Worm (Caenorhabditis elegans) whole organism, L4 larva: ENCODE measurements around the gene ZK1098.12.

Experiments used
- Y5F2A.4 ChIP-seq: fragments of 200-800 bp; sonication (Bioruptor generic); optimal IDR thresholded peaks from 2 replicates; lab custom pipeline; 2018; ENCODE audit warnings: mild to moderate bottlenecking, missing genetic modification characterization, missing compliant biosample characterization
- ZK337.2 ChIP-seq: fragments of 200-800 bp; sonication (Bioruptor generic); IDR thresholded peaks from 2 replicates; pipeline ENCODE4 v1.3.6; 2022; ENCODE audit warnings: missing genetic modification reagents, missing genetic modification characterization, missing compliant biosample characterization
- dmd-8 ChIP-seq: fragments of 200-800 bp; sonication (Bioruptor generic); IDR thresholded peaks from 2 replicates; pipeline ENCODE4 v1.3.6; 2022; ENCODE audit warnings: missing genetic modification characterization, missing compliant biosample characterization
- fos-1 ChIP-seq: fragments of 150-350 bp; optimal IDR thresholded peaks from 2 replicates; lab custom pipeline; 2014; ENCODE audit warnings: missing biosample characterization, missing genetic modification characterization
- skn-1 ChIP-seq: fragments of 150-350 bp; optimal IDR thresholded peaks from 2 replicates; lab custom pipeline; 2014; ENCODE audit warnings: missing biosample characterization, missing genetic modification characterization
- unc-62 ChIP-seq, 3 experiments: fragments of 150-350 bp in 1 of 3; sonication (generic microtip); optimal IDR thresholded peaks in 2 of 3; peaks in 1 of 3; 1 replicate in 1 of 3; 2 replicates in 2 of 3; lab custom pipeline; 2014 to 2017; ENCODE audit warnings: missing biosample characterization in 3 of 3, missing genetic modification characterization in 3 of 3, missing genetic modification reagents in 3 of 3, missing genotype in 1 of 3

ce11 chrIII:9509764-9510370 is 35.1 kb upstream of the ZK1098.12 start:
- TF ChIP-seq dmd-8 (GFP tag; lab: Robert Waterston, UW): no peak
- TF ChIP-seq Y5F2A.4 (GFP tag; lab: Kevin White, UChicago): no peak
- no peak for TF ChIP-seq skn-1 (tag; lab: Kevin White, UChicago)
- TF ChIP-seq ZK337.2 (GFP tag; lab: Robert Waterston, UW): no peak
- no peak for TF ChIP-seq fos-1 (tag; lab: Kevin White, UChicago)
- TF ChIP-seq unc-62 (GFP tag; optimal IDR thresholded peaks at IDR 0.05 in 1 of 2; lab: Kevin White, UChicago): no peak
- no peak for TF ChIP-seq unc-62 (tag; optimal IDR thresholded peaks at IDR 0.05; lab: Kevin White, UChicago)
